Worm (Caenorhabditis elegans): Measurements from ENCODE around the gene Y11D7A.3.
"Not testable (repeated sequence)": the region's sequence is repeated elsewhere in the genome, so short reads cannot be mapped to it uniquely, and the experiment has no call there.

Gene Y11D7A.3

DNA sequence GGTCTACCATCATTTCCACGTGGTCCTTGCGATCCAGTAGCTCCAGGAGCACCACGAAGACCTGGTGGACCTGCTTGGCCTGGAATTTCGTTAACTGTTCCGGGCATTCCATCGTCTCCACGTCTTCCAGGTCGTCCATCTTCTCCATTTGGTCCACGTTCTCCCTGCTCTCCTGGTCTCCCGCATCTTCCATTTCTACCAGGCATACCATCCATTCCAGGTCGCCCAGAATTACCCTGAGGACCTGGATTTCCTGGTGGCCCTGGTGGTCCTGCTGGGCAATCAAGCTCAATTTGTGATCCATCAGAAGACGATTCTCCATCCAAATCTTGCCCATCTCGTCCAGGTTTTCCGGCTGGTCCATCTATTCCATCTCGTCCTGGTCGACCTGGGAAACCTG is 27.9 kb downstream of the Y11D7A.3 start:
- TF ChIP-seq him-1 (tag; optimal IDR thresholded peaks at IDR 0.05) (no peak), dao-5 (tag; optimal IDR thresholded peaks at IDR 0.05) (no peak), W03F9.2 (tag; optimal IDR thresholded peaks at IDR 0.05) (no peak)

DNA sequence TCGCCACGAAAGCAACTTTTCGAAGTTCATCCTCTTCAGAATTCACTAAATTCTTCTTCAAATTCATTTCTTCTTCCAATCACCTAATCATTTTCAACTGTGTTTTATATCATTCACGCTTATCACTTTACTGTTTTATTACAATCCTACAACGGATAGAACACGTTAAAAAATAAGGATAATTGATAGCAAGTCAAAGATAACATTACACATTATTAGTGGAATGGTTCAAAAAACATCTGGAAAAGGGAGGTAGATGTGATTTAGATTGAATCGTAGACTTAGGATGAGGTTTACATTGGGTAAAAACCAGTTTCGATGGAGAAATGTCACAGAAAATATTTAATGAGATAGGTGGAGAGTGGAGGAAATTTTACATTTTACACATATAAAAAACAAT is 28.8 kb downstream of the Y11D7A.3 start, which contains the start of gene col-120:
col-120 (minus strand) TSS at position 101 of the 400 bp plus-strand sequence.
- TF ChIP-seq him-1 (tag; optimal IDR thresholded peaks at IDR 0.05) (no peak), W03F9.2 (tag; optimal IDR thresholded peaks at IDR 0.05) (no peak), dao-5 (tag; optimal IDR thresholded peaks at IDR 0.05) (no peak)

DNA sequence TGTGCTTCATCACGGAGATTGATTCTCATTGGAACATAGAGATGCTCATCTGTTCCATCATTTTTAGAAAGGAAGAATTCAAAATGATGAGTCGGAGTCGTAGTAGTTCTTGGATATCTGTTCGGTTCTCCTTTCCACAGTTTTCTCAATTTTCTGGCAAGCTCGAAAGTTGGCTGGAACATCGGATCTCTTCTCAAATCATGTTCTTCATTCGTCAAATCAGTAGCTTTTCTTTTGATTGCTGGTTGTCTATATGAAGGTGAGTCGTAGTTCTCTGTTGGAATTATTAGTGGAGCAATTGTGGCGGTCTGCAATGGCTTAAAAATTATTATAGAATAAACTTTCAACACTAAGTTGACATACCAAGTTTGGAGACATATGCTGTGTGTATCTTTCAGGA is 29.4 kb downstream of the Y11D7A.3 start:
- no peak for TF ChIP-seq him-1 (tag; optimal IDR thresholded peaks at IDR 0.05)
- TF ChIP-seq W03F9.2 (tag; optimal IDR thresholded peaks at IDR 0.05): no peak
- no peak for TF ChIP-seq dao-5 (tag; optimal IDR thresholded peaks at IDR 0.05)

DNA sequence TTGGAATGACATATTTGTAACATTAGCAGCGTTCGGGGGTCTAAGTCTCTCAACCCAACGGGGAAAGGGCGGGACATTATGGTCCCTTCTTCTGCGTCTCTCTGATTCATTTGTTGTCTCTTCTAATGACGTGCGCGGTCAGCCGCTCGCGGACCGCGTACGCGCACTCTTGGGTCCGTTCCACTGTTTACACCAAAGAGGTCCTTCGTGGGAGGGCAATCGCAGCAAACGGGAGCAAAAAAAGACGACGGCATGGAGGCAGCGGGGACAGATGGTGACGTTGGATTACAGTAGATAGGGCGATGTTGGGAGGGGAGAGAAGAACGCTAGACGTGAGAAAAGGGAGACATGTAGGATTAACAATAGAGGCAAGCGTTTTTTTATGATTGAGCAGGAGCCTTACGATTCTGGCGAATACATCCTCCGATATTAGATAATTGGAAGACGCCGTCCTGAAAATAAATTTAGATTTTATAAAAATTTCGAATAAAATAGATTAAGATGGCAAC is 31.0 kb downstream of the Y11D7A.3 start, which contains the start of gene flh-1:
flh-1 (minus strand) TSS at position 459 of the 509 bp plus-strand sequence.
- no peak for TF ChIP-seq W03F9.2 (tag; optimal IDR thresholded peaks at IDR 0.05)
- no peak for TF ChIP-seq dao-5 (tag; optimal IDR thresholded peaks at IDR 0.05)
- TF ChIP-seq him-1 (tag; optimal IDR thresholded peaks at IDR 0.05): no peak

DNA sequence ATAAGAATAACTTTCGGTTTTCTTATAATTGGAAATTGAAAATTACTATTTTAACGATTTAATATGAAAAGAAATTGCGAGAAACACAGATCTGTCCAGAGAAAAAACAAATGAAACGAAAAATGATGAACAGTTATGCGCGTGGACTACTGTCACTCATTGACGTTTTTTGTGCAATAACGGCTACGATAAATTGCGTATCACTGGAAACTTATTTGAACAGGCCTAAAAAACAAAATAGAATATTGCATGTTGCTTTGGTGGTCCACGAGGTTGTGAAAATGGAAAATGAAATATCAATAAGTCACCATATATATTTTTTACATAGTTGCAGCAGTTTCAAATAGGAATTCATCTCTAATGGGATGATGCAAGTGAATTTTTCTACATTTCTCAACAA is 31.6 kb downstream of the Y11D7A.3 start:
- TF ChIP-seq dao-5 (tag; optimal IDR thresholded peaks at IDR 0.05) (no peak), W03F9.2 (tag; optimal IDR thresholded peaks at IDR 0.05) (no peak), him-1 (tag; optimal IDR thresholded peaks at IDR 0.05) (no peak)

DNA sequence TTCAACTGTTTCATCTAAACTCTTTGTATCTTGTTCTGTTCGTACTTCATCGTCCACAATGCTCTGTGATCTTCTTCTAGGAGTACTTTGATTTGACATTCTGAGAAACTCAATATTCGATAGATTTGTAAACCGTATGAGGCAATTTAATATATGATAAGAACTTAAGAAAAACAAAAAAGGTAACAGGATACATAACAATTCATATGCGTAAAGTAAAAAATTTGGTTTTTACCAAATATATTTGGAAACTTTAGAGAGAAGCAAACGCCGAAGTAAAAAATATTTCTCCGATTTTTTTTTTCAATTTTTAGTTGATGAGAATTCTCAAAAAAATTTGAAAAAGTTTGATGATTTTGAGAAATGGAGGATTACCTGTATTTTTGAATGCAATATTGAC is 33.6 kb downstream of the Y11D7A.3 start, which contains the start of gene Y11D7A.19:
Y11D7A.19 (minus strand) TSS at position 101 of the 400 bp plus-strand sequence.
- TF ChIP-seq dao-5 (tag; optimal IDR thresholded peaks at IDR 0.05): no peak
- TF ChIP-seq him-1 (tag; optimal IDR thresholded peaks at IDR 0.05): no peak
- no peak for TF ChIP-seq W03F9.2 (tag; optimal IDR thresholded peaks at IDR 0.05)

DNA sequence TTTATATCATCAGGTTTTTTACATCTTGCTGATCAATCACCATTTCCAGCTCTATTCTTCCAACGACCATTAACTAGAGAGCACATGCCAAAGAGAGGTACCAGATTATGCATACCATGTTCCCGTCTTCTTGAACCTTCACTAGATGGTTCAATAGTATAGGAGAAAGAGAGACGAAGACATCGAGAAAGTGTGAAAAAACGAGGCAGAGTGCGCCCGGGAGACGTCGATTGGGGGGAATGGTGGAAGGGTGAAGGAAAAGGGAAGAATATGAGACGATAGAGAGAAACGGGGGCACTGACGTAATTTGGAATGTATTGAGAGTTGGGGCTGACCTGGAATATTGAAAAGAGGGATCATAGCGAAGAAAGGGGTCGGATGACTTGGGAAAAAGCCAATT is 34.7 kb downstream of the Y11D7A.3 start:
- TF ChIP-seq W03F9.2 (tag; optimal IDR thresholded peaks at IDR 0.05): no peak
- TF ChIP-seq him-1 (tag; optimal IDR thresholded peaks at IDR 0.05): no peak
- no peak for TF ChIP-seq dao-5 (tag; optimal IDR thresholded peaks at IDR 0.05)

DNA sequence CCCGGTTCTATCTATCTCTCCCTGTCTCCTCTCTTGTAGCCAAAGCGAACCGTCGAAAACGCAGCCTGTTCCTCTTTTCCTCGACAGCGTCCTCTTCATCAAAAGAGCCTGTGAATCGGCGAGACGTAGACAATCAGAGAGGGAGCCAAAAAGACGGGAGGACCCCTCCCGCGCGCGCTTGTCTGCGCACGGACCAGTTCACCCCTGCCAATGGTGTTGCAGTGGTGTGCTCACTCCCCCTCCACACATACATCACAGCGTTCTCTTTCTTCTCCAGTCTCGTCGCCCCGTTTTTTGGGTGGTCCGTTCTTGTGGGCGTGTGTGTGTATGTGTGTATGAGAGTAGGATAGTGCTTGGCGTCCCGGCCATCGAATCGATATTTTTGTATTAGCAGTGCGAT is 36.0 kb downstream of the Y11D7A.3 start:
- no peak for TF ChIP-seq him-1 (tag; optimal IDR thresholded peaks at IDR 0.05)
- no peak for TF ChIP-seq dao-5 (tag; optimal IDR thresholded peaks at IDR 0.05)
- TF ChIP-seq W03F9.2 (tag; optimal IDR thresholded peaks at IDR 0.05): no peak

DNA sequence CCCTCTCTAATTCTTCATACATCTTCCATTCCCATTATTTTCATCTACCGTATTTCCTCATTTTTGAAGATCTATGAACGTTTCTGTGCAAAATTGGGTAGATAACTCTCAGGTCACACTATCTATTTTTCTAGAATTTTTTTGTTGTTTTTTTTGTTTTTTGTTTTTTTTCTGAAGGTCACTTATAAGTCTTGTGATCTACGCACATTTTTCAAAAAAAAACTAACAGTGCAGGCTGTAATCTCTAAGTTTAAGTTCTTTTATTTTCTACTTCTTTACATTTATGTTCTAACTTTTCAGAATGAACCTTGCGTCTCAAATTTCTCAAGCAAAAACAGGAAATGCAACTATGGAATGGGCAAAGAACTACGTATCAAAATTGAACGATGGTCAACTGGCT is 36.9 kb downstream of the Y11D7A.3 start, which contains the start of gene flh-3:
flh-3 (plus strand) TSS at position 301 of the 400 bp plus-strand sequence.
- TF ChIP-seq W03F9.2 (tag; optimal IDR thresholded peaks at IDR 0.05) (no peak), dao-5 (tag; optimal IDR thresholded peaks at IDR 0.05) (no peak), him-1 (tag; optimal IDR thresholded peaks at IDR 0.05) (no peak)

DNA sequence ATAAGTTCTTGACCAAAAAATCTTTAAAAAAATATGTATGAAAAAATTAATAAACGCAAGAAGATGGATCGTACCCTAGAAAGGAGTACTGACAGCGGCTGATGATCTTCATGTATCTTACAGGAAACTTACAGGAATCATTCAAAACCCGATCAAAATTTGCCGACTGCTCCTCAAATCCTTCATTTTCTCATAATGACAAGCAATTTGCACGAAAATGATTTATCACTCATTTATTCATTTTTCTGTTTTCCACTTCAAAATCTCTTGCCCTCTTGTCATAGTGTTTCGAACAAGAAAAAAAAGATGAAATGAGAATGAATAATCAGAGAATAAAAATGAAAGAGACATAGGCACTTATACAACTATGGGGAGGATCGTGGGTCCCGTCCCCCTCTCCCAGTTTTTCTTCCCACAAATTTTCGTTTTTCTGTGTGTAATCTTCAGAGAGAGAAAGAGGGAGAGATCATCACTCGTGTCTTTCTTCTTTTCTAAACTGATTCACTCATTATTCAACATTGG is 41.2 kb downstream of the Y11D7A.3 start, which contains the start of gene nmy-3:
nmy-3 (plus strand) TSS at position 472 of the 522 bp plus-strand sequence.
- TF ChIP-seq him-1 (tag; optimal IDR thresholded peaks at IDR 0.05) (no peak), W03F9.2 (tag; optimal IDR thresholded peaks at IDR 0.05) (no peak), dao-5 (tag; optimal IDR thresholded peaks at IDR 0.05) (no peak)

DNA sequence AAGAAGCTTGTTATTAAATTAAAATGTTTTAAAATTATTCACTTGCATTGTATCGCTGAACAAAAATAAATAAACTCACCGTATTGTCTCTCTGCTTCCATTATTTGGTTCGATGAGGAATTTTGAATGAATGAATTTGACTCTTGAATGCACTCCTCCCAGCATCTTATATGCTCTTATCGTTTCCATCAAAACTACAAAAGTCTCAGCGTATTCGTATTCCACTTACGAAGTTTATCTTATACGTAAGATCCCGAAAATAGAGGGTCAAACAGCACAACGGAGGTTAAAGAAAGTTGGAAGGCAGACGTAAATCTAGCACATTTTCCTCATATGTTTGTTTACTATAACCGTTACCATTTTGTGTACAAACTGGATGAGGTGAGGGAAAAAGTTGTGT is 53.4 kb downstream of the Y11D7A.3 start, which contains the start of gene nhr-267:
nhr-267 (minus strand) TSS at position 101 of the 400 bp plus-strand sequence.
- TF ChIP-seq dao-5, him-1, W03F9.2 (tag; optimal IDR thresholded peaks at IDR 0.05): not testable (repeated sequence)

DNA sequence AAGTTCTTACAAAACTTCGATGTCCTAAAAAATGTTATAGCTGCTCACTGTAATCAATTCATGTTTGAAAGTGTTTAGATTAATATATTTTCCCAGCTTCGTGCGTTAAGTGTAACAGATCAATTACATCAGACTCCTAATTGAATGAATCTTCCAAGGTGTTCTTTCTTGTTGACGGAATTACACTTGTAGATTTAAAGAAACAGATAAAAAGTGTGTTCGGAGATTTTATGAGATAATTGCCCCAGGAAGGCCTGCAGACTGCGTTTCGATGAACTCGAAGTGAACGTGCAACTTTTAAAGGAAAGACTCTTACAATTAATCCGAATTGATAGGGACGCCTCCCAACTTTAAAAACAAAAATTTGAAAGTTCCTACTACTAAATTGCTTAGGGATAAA is 56.7 kb downstream of the Y11D7A.3 start:
- TF ChIP-seq dao-5 (tag; optimal IDR thresholded peaks at IDR 0.05): no peak
- TF ChIP-seq W03F9.2 (tag; optimal IDR thresholded peaks at IDR 0.05): no peak
- TF ChIP-seq him-1 (tag; optimal IDR thresholded peaks at IDR 0.05): no peak

All from whole organism, L4/young adult.